Fruit fly (Drosophila melanogaster) whole organism, wandering third instar larva: ENCODE data around the gene Zn72D.

Source experiments
- psq ChIP-seq: fragments of 200-800 bp; sonication (Bioruptor generic); optimal IDR thresholded peaks from 3 replicates; lab custom pipeline; 2017; ENCODE audit warnings: missing biosample characterization, mild to moderate bottlenecking, missing genetic modification characterization, moderate library complexity
- rgr ChIP-seq: fragments of 200-800 bp; sonication (Bioruptor generic); optimal IDR thresholded peaks from 3 replicates; lab custom pipeline; 2016; ENCODE audit warnings: missing biosample characterization, mild to moderate bottlenecking, missing genetic modification characterization

DNA sequence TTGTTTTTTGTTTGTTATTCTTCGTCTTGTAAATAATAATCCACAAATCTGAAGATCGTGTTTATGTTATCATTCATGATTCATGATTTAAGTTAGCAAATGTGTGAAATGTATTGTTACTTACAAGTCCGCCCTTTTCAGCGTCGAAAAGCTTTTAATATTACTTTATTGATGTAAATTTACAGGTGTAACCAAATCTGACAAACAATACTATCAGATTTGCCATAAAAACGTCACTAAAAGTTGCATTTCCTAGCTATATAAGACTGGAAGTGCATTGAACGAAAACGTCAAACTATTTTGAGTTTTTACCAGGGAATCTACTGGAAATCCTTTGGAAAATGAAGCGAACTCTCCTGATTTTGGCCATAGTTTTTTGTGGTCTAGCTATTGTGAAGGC lies 30.2 kb downstream of the Zn72D start, which contains the start of gene CG33258:
- no peak for TF ChIP-seq rgr (GFP tag; lab: Kevin White, UChicago)
- no peak for TF ChIP-seq psq
